Worm (Caenorhabditis elegans) whole organism, young adult: ENCODE measurements around the gene F52G3.7.

ENCODE experiments used
- ama-1 ChIP-seq, 3 experiments: fragments of 150-350 bp in 1 of 3; sonication (generic microtip) in 2 of 3; optimal IDR thresholded peaks; 2 replicates each; lab custom pipeline; 2014 to 2018; ENCODE audit warnings: missing biosample characterization in 2 of 3, missing genetic modification characterization in 2 of 3, missing genetic modification reagents in 2 of 3
- dpff-1 ChIP-seq: sonication (generic microtip); optimal IDR thresholded peaks from 2 replicates; lab custom pipeline; 2017; ENCODE audit warnings: mild to moderate bottlenecking, missing genetic modification characterization, missing compliant biosample characterization
- efl-1 ChIP-seq: fragments of 150-350 bp; optimal IDR thresholded peaks from 2 replicates; lab custom pipeline; 2014; ENCODE audit warnings: missing biosample characterization, missing genetic modification reagents, missing genetic modification characterization
- egl-44 ChIP-seq: fragments of 200-800 bp; sonication (Bioruptor generic); IDR thresholded peaks from 2 replicates; pipeline ENCODE4 v1.3.6; 2022; ENCODE audit warnings: missing genetic modification reagents, missing genetic modification characterization, missing compliant biosample characterization
- nfya-1 ChIP-seq: sonication (generic microtip); optimal IDR thresholded peaks from 2 replicates; lab custom pipeline; 2017; ENCODE audit warnings: antibody characterized with exemption, missing compliant biosample characterization, missing genetic modification characterization, borderline replicate concordance; ENCODE audit not compliant: insufficient read depth

- TF ChIP-seq dpff-1 (tag; lab: Kevin White, UChicago): no peak
- TF ChIP-seq ama-1 (optimal IDR thresholded peaks at IDR 0.05; lab: Kevin White, UChicago): no peak
- TF ChIP-seq ama-1 (GFP tag; optimal IDR thresholded peaks at IDR 0.05; lab: Kevin White, UChicago): no peak
- no peak for TF ChIP-seq egl-44 (GFP tag; lab: Robert Waterston, UW)
- TF ChIP-seq efl-1 (GFP tag; lab: Kevin White, UChicago): no peak
- TF ChIP-seq nfya-1 (tag; lab: Kevin White, UChicago): no peak
Observed at ce11 chrX:17013162-17013561, 49.4 kb downstream of the F52G3.7 start, which contains the start of gene F35B3.3.
